Fruit fly (Drosophila melanogaster) whole organism: ENCODE measurements around the gene VAChT.

ENCODE experiments used
- CG8478 ChIP-seq: fragments of >200 bp; optimal IDR thresholded peaks from 2 replicates; lab custom pipeline; 2018; ENCODE audit warnings: inconsistent platforms
- Dll ChIP-seq: fragments of >200 bp; optimal IDR thresholded peaks from 2 replicates; lab custom pipeline; 2017
- pan ChIP-seq: fragments of >200 bp; optimal IDR thresholded peaks from 2 replicates; lab custom pipeline; 2017
- psq ChIP-seq: fragments of >200 bp; optimal IDR thresholded peaks from 2 replicates; lab custom pipeline; 2017
- usp ChIP-seq: fragments of >200 bp; optimal IDR thresholded peaks from 2 replicates; lab custom pipeline; 2017; ENCODE audit warnings: missing biosample characterization, missing genetic modification characterization, mixed read lengths

- TF ChIP-seq CG8478 (no peak), psq (no peak), Dll (no peak), pan (lab: Kevin White, UChicago) (no peak), usp (GFP tag; lab: Kevin White, UChicago) (no peak)
Observed at dm6 chr3R:18665061-18665460, 40.2 kb upstream of the VAChT start, which contains the start of gene CG31231.
